Fruit fly (Drosophila melanogaster) whole organism, pupa: ENCODE measurements around the gene CG4238.

Experiments
- CG10348 ChIP-seq: fragments of 200-800 bp; sonication (Bioruptor generic); IDR thresholded peaks from 2 replicates; pipeline ENCODE4 v1.3.6; 2022; ENCODE audit warnings: missing biosample characterization, missing genetic modification characterization
- CG12605 ChIP-seq: fragments of 200-800 bp; sonication (Bioruptor generic); IDR thresholded peaks from 2 replicates; pipeline ENCODE4 v1.3.6; 2022; ENCODE audit warnings: missing biosample characterization, missing genetic modification characterization
- CG13204 ChIP-seq: fragments of 200-800 bp; sonication (Bioruptor generic); optimal IDR thresholded peaks from 2 replicates; lab custom pipeline; 2018; ENCODE audit warnings: missing biosample characterization, mild to moderate bottlenecking, missing genetic modification characterization, moderate library complexity
- CG14655 ChIP-seq: fragments of 200-800 bp; sonication (Bioruptor generic); optimal IDR thresholded peaks from 3 replicates; lab custom pipeline; 2017; ENCODE audit warnings: mild to moderate bottlenecking, missing biosample characterization, missing genetic modification reagents, missing genetic modification characterization
- CG15710 ChIP-seq: fragments of 200-800 bp; sonication (Bioruptor generic); optimal IDR thresholded peaks from 2 replicates; lab custom pipeline; 2018; ENCODE audit warnings: missing biosample characterization, mild to moderate bottlenecking, missing genetic modification characterization, moderate library complexity
- CG17806 ChIP-seq: fragments of 200-800 bp; sonication (Bioruptor generic); optimal IDR thresholded peaks from 2 replicates; lab custom pipeline; 2018; ENCODE audit warnings: missing biosample characterization, mild to moderate bottlenecking, missing genetic modification characterization, moderate library complexity
- CG32121 ChIP-seq: fragments of 200-800 bp; sonication (Bioruptor generic); IDR thresholded peaks from 2 replicates; pipeline ENCODE4 v1.3.6; 2022; ENCODE audit warnings: missing biosample characterization, missing genetic modification characterization
- CG34367 ChIP-seq: fragments of 200-800 bp; sonication (Bioruptor generic); optimal IDR thresholded peaks from 2 replicates; lab custom pipeline; 2018; ENCODE audit warnings: missing biosample characterization, mild to moderate bottlenecking, missing genetic modification characterization
- CG4496 ChIP-seq: fragments of 200-800 bp; sonication (Bioruptor generic); IDR thresholded peaks from 3 replicates; pipeline ENCODE4 v1.3.6; 2022; ENCODE audit warnings: missing biosample characterization, missing genetic modification characterization
- CG8159 ChIP-seq: fragments of 200-800 bp; sonication (Bioruptor generic); optimal IDR thresholded peaks from 3 replicates; lab custom pipeline; 2018; ENCODE audit warnings: missing biosample characterization, mild to moderate bottlenecking, missing genetic modification characterization, moderate library complexity
- CG8301 ChIP-seq: fragments of 200-800 bp; sonication (Bioruptor generic); optimal IDR thresholded peaks from 2 replicates; lab custom pipeline; 2018; ENCODE audit warnings: missing biosample characterization, mild to moderate bottlenecking, missing genetic modification characterization
- CG9948 ChIP-seq: fragments of 200-800 bp; sonication (Bioruptor generic); optimal IDR thresholded peaks from 2 replicates; lab custom pipeline; 2018; ENCODE audit warnings: missing biosample characterization, mild to moderate bottlenecking, missing genetic modification characterization, moderate library complexity
- D1 ChIP-seq: fragments of 200-800 bp; sonication (Bioruptor generic); optimal IDR thresholded peaks from 2 replicates; lab custom pipeline; 2018; ENCODE audit warnings: missing biosample characterization, mild to moderate bottlenecking, missing genetic modification characterization, moderate library complexity
- EcR ChIP-seq: fragments of 200-800 bp; sonication (Bioruptor generic); optimal IDR thresholded peaks from 3 replicates; lab custom pipeline; 2019; ENCODE audit warnings: missing biosample characterization, missing genetic modification characterization, mild to moderate bottlenecking, moderate library complexity, missing genetic modification reagents
- Ets98B ChIP-seq: fragments of 200-800 bp; sonication (Bioruptor generic); IDR thresholded peaks from 2 replicates; pipeline ENCODE4 v1.3.6; 2022; ENCODE audit warnings: missing biosample characterization, missing genetic modification characterization
- Pif1A ChIP-seq: fragments of 200-800 bp; sonication (Bioruptor generic); optimal IDR thresholded peaks from 3 replicates; lab custom pipeline; 2016; ENCODE audit warnings: missing biosample characterization, missing genetic modification characterization
- Pif1B ChIP-seq: fragments of 200-800 bp; sonication (Bioruptor generic); optimal IDR thresholded peaks from 3 replicates; lab custom pipeline; 2016; ENCODE audit warnings: missing biosample characterization, missing genetic modification characterization
- Snoo ChIP-seq: fragments of 200-800 bp; sonication (Bioruptor generic); optimal IDR thresholded peaks from 3 replicates; lab custom pipeline; 2017; ENCODE audit warnings: missing biosample characterization, mild to moderate bottlenecking, missing genetic modification characterization, inconsistent platforms
- fd96Ca ChIP-seq: fragments of 200-800 bp; sonication (Bioruptor generic); IDR thresholded peaks from 3 replicates; pipeline ENCODE4 v1.3.6; 2022; ENCODE audit warnings: missing biosample characterization, missing genetic modification characterization
- gl ChIP-seq: fragments of 200-800 bp; sonication (Bioruptor generic); optimal IDR thresholded peaks from 2 replicates; lab custom pipeline; 2018; ENCODE audit warnings: missing biosample characterization, mild to moderate bottlenecking, missing genetic modification characterization
- rn ChIP-seq: fragments of 200-800 bp; sonication (Bioruptor generic); IDR thresholded peaks from 2 replicates; pipeline ENCODE4 v1.3.6; 2022; ENCODE audit warnings: missing biosample characterization, missing genetic modification characterization

Gene CG4238

dm6 chr2L:2013836-2014434 lies 4.3 kb downstream of the CG4238 start:
- TF ChIP-seq CG8159 (tag; lab: Kevin White, UChicago) (peak; percentile 13), CG15710 (tag; lab: Kevin White, UChicago) (peak; percentile 10), CG9948 (tag; lab: Kevin White, UChicago) (no peak), CG4496 (GFP tag; lab: Robert Waterston, UW) (peak; percentile 41; the same call in 1 of the 3 replicates), Snoo (no peak)

- no peak for TF ChIP-seq Snoo
- TF ChIP-seq CG32121 (GFP tag; lab: Robert Waterston, UW), result no peak
- TF ChIP-seq CG8159 (tag; lab: Kevin White, UChicago), result no peak
Measured at dm6 chr2L:2015204-2015603, 5.5 kb downstream of the CG4238 start.

- TF ChIP-seq Ets98B (GFP tag; lab: Robert Waterston, UW) (no peak), gl (tag; lab: Kevin White, UChicago) (no peak), CG34367 (no peak)
Measured at dm6 chr2L:2022823-2023222, 13.2 kb downstream of the CG4238 start.

- TF ChIP-seq EcR (no peak), CG34367 (no peak), CG13204 (GFP tag; lab: Kevin White, UChicago) (no peak), D1 (tag; lab: Kevin White, UChicago) (no peak), CG10348 (GFP tag; lab: Robert Waterston, UW) (no peak)
Measured at dm6 chr2L:2031522-2031921, 21.9 kb downstream of the CG4238 start.

dm6 chr2L:2032076-2032475 lies 22.4 kb downstream of the CG4238 start:
- TF ChIP-seq Ets98B (GFP tag; lab: Robert Waterston, UW) (no peak), rn (GFP tag; lab: Robert Waterston, UW) (no peak), CG8301 (tag; lab: Kevin White, UChicago) (no peak), CG14655 (GFP tag; lab: Kevin White, UChicago) (no peak), CG9948 (tag; lab: Kevin White, UChicago) (no peak), CG32121 (GFP tag; lab: Robert Waterston, UW) (no peak), CG8159 (tag; lab: Kevin White, UChicago) (no peak), Pif1B (GFP tag; lab: Kevin White, UChicago) (no peak), CG13204 (GFP tag; lab: Kevin White, UChicago) (no peak), EcR (no peak), CG10348 (GFP tag; lab: Robert Waterston, UW) (no peak), gl (tag; lab: Kevin White, UChicago) (no peak), CG34367 (no peak), fd96Ca (GFP tag; lab: Robert Waterston, UW) (no peak), Snoo (no peak), Pif1A (GFP tag; lab: Kevin White, UChicago) (no peak)

- TF ChIP-seq CG15710 (tag; lab: Kevin White, UChicago) (no peak), CG17806 (no peak), CG8159 (tag; lab: Kevin White, UChicago) (no peak), EcR (no peak), CG12605 (GFP tag; lab: Robert Waterston, UW) (no peak), Pif1A (GFP tag; lab: Kevin White, UChicago) (no peak), CG10348 (GFP tag; lab: Robert Waterston, UW) (no peak), CG14655 (GFP tag; lab: Kevin White, UChicago) (no peak), Pif1B (GFP tag; lab: Kevin White, UChicago) (no peak), Ets98B (GFP tag; lab: Robert Waterston, UW) (no peak), CG32121 (GFP tag; lab: Robert Waterston, UW) (no peak), CG4496 (GFP tag; lab: Robert Waterston, UW) (no peak), CG34367 (no peak), rn (GFP tag; lab: Robert Waterston, UW) (no peak), fd96Ca (GFP tag; lab: Robert Waterston, UW) (no peak), CG9948 (tag; lab: Kevin White, UChicago) (no peak), CG8301 (tag; lab: Kevin White, UChicago) (no peak), Snoo (no peak), CG13204 (GFP tag; lab: Kevin White, UChicago) (no peak), gl (tag; lab: Kevin White, UChicago) (no peak)
Measured at dm6 chr2L:2035941-2036340, 26.3 kb downstream of the CG4238 start, which contains the start of gene CG42296. TSS of gene CG42296 (minus strand) at chr2L:2036041.

- TF ChIP-seq Pif1B (GFP tag; lab: Kevin White, UChicago) (no peak), Snoo (no peak), CG9948 (tag; lab: Kevin White, UChicago) (no peak), CG8159 (tag; lab: Kevin White, UChicago) (no peak), D1 (tag; lab: Kevin White, UChicago) (no peak), rn (GFP tag; lab: Robert Waterston, UW) (no peak), CG34367 (no peak), CG8301 (tag; lab: Kevin White, UChicago) (no peak)
Measured at dm6 chr2L:2037165-2037550, 27.5 kb downstream of the CG4238 start, which contains the start of gene lectin-22C. TSS of gene lectin-22C (minus strand) at chr2L:2037265.
